Worm (Caenorhabditis elegans) whole organism, L2 larva: Measurements from ENCODE around the gene irld-23.

ENCODE experiments used
- C34F6.9 ChIP-seq: fragments of 150-350 bp; optimal IDR thresholded peaks from 2 replicates; lab custom pipeline; 2014; ENCODE audit warnings: missing biosample characterization, missing genetic modification characterization
- R02D3.7 ChIP-seq: fragments of 150-350 bp; optimal IDR thresholded peaks from 2 replicates; lab custom pipeline; 2014; ENCODE audit warnings: missing biosample characterization, missing genetic modification characterization
- egl-27 ChIP-seq: sonication (generic microtip); optimal IDR thresholded peaks from 3 replicates; lab custom pipeline; 2017; ENCODE audit warnings: missing biosample characterization, missing genetic modification reagents, missing genetic modification characterization
- fos-1 ChIP-seq: fragments of 150-350 bp; optimal IDR thresholded peaks from 2 replicates; lab custom pipeline; 2014; ENCODE audit warnings: missing biosample characterization, missing genetic modification characterization
- lin-11 ChIP-seq: fragments of 150-350 bp; sonication (generic microtip); optimal IDR thresholded peaks from 2 replicates; lab custom pipeline; 2014; ENCODE audit warnings: missing biosample characterization, missing genetic modification characterization, inconsistent platforms, mixed read lengths
- lsy-2 ChIP-seq, 2 experiments: fragments of 150-350 bp in 1 of 2; sonication (generic microtip) in 1 of 2; optimal IDR thresholded peaks; 2 replicates each; lab custom pipeline; 2014 to 2017; ENCODE audit warnings: missing biosample characterization in 2 of 2, missing genetic modification characterization in 2 of 2
- nhr-25 ChIP-seq: fragments of 150-350 bp; sonication (generic microtip); optimal IDR thresholded peaks from 3 replicates; lab custom pipeline; 2014; ENCODE audit warnings: missing biosample characterization, missing genetic modification characterization
- nhr-6 ChIP-seq: fragments of 150-350 bp; optimal IDR thresholded peaks from 2 replicates; lab custom pipeline; 2014; ENCODE audit warnings: missing biosample characterization, missing genetic modification characterization
- nhr-77 ChIP-seq: fragments of 150-350 bp; optimal IDR thresholded peaks from 2 replicates; lab custom pipeline; 2014; ENCODE audit warnings: missing biosample characterization, missing genetic modification characterization
- sma-3 ChIP-seq: sonication (generic microtip); optimal IDR thresholded peaks from 2 replicates; lab custom pipeline; 2016; ENCODE audit warnings: missing genetic modification reagents, missing genetic modification characterization, missing compliant biosample characterization
- unc-55 ChIP-seq: fragments of 150-350 bp; sonication (generic microtip); optimal IDR thresholded peaks from 3 replicates; lab custom pipeline; 2014; ENCODE audit warnings: missing biosample characterization, missing genetic modification reagents, missing genetic modification characterization
- ztf-11 ChIP-seq: sonication (generic microtip); optimal IDR thresholded peaks from 2 replicates; lab custom pipeline; 2017; ENCODE audit warnings: missing biosample characterization, missing genetic modification characterization
- ztf-4 ChIP-seq: fragments of 150-350 bp; optimal IDR thresholded peaks from 2 replicates; lab custom pipeline; 2014; ENCODE audit warnings: missing biosample characterization, missing genetic modification characterization

irld-23 gene

DNA sequence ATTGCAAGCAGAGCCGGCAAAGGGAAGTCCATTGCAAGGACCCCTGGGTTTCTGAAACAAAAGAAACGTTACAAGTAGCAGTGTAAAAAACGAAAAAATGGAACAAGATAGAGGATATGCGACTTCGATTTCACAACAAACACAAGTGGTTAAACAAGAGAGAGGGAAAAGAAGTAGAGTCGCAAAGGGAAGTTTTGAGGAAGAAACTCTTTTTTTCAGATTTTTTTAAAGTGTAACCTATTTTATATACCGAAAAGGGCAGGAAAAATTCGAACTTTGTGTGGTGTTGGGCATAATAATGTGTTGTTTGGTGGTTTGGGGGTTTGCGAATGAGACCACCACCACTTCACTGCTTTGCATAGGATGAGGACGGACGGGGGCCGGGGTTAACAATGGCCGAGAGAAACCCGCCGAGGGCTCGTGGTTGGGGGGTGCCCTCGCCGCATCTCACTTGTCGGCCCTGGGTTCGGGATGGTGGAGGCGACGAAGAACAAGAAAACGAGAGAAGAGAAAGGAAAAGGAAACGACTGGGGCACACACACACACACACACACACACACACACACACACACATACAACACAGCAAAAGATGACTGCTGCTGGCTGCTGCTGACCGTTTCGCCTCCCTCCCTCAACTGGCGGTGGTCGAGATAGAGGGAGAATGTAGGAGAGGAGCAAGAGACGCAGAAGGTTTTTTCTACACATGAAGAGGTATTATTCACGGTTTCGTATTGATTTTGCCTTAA lies 50.1 kb downstream of the irld-23 start, which contains the start of gene ptrn-1 (continued):
- TF ChIP-seq C34F6.9 (tag; lab: Kevin White, UChicago) = peak; percentile 50
- TF ChIP-seq ztf-11 (tag; lab: Kevin White, UChicago) = no peak
- TF ChIP-seq nhr-6 (tag; lab: Kevin White, UChicago) = no peak
- TF ChIP-seq sma-3 = no peak
- TF ChIP-seq R02D3.7 (tag; lab: Kevin White, UChicago) = no peak
- TF ChIP-seq fos-1 (tag; lab: Kevin White, UChicago) = peak; percentile 73
- TF ChIP-seq egl-27 (tag; lab: Kevin White, UChicago) = peak; percentile 39
- TF ChIP-seq nhr-77 (tag; lab: Kevin White, UChicago) = no peak
- TF ChIP-seq nhr-25 (tag; lab: Kevin White, UChicago) = peak; percentile 47
- TF ChIP-seq lsy-2 (tag; optimal IDR thresholded peaks at IDR 0.05; lab: Kevin White, UChicago) = peak; percentile 20 to 46
- TF ChIP-seq unc-55 (GFP tag; lab: Kevin White, UChicago) = peak; percentile 76
- TF ChIP-seq lin-11 (tag; lab: Kevin White, UChicago) = peak; percentile 53
- peak; percentile 9 for TF ChIP-seq ztf-4 (tag; lab: Kevin White, UChicago)
